Fruit fly (Drosophila melanogaster): ENCODE data around the gene Oli.

Gene Oli

DNA sequence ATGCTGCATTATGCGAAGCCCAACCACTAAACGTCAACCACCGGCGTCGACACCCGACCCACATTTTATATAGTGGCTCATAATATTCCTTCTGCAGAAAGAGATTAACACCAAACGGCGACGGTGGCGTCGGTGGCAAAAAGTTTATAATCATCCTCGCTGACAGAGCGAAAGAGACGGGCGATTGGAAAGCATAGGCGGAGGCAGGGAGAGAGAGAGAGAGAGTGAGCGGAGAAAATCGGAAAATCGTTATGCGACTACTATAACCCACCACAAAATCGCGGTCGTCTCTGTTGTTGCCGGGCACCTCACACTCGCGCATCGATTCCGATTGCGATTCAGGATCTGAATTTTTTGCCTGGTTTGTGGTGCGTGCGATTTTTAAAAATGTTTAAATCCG, at the start of gene Oli:
Gene Oli (plus strand): TSS at position 70 of the 400 bp plus-strand sequence.
- TF ChIP-seq CG34367 (tag; optimal IDR thresholded peaks at IDR 0.05) (no peak), CG15710 (tag; optimal IDR thresholded peaks at IDR 0.05) (no peak), CG13204 (GFP tag; optimal IDR thresholded peaks at IDR 0.05) (no peak), CG12605 (GFP tag; IDR thresholded peaks at IDR 0.05) (no peak), CG10348 (GFP tag; IDR thresholded peaks at IDR 0.05) (no peak), Pif1A (GFP tag; optimal IDR thresholded peaks at IDR 0.05) (no peak), CG8301 (tag; optimal IDR thresholded peaks at IDR 0.05) (no peak), CG14655 (GFP tag; optimal IDR thresholded peaks at IDR 0.05) (no peak), fd96Ca (GFP tag; IDR thresholded peaks at IDR 0.05) (no peak), Snoo (tag; optimal IDR thresholded peaks at IDR 0.05) (no peak), CG8159 (tag; optimal IDR thresholded peaks at IDR 0.05) (no peak), CG17806 (tag; optimal IDR thresholded peaks at IDR 0.05) (no peak), Pif1B (GFP tag; optimal IDR thresholded peaks at IDR 0.05) (no peak), Ets98B (GFP tag; IDR thresholded peaks at IDR 0.05) (no peak), D1 (tag; optimal IDR thresholded peaks at IDR 0.05) (no peak), EcR (GFP tag; optimal IDR thresholded peaks at IDR 0.05) (no peak), rn (GFP tag; IDR thresholded peaks at IDR 0.05) (no peak), CG32121 (GFP tag; IDR thresholded peaks at IDR 0.05) (no peak), gl (tag; optimal IDR thresholded peaks at IDR 0.05) (no peak)

DNA sequence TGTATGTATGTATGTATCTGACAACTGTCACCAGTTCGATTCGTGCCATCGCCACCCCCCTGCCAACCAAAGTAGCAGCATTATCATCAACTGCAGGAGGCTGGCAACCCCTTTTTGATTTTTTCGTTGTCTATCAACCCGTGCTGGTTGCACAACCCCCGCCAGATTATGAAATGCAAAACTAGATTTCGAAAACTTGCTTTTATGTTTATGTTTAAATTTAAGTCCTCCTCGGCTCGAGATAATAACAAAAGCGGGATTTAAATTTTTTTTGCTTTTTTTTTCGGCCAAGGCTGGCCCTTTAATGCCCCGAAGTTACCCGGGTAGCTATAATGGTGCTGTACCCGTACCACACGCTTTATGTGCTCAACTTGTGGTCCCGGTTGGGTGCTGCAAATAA, 47.9 kb upstream of the Oli start:
- no peak for TF ChIP-seq gl (tag; optimal IDR thresholded peaks at IDR 0.05)
- no peak for TF ChIP-seq fd96Ca (GFP tag; IDR thresholded peaks at IDR 0.05)
- no peak for TF ChIP-seq Ets98B (GFP tag; IDR thresholded peaks at IDR 0.05)
- no peak for TF ChIP-seq CG13204 (GFP tag; optimal IDR thresholded peaks at IDR 0.05)
- TF ChIP-seq CG8301 (tag; optimal IDR thresholded peaks at IDR 0.05) = no peak
- no peak for TF ChIP-seq CG32121 (GFP tag; IDR thresholded peaks at IDR 0.05)
- no peak for TF ChIP-seq CG8159 (tag; optimal IDR thresholded peaks at IDR 0.05)
- TF ChIP-seq Pif1B (GFP tag; optimal IDR thresholded peaks at IDR 0.05) = no peak
- no peak for TF ChIP-seq CG15710 (tag; optimal IDR thresholded peaks at IDR 0.05)
- no peak for TF ChIP-seq CG4496 (GFP tag; IDR thresholded peaks at IDR 0.05)
- no peak for TF ChIP-seq Snoo (tag; optimal IDR thresholded peaks at IDR 0.05)
- TF ChIP-seq rn (GFP tag; IDR thresholded peaks at IDR 0.05) = no peak
- no peak for TF ChIP-seq Pif1A (GFP tag; optimal IDR thresholded peaks at IDR 0.05)
- TF ChIP-seq CG9948 (tag; optimal IDR thresholded peaks at IDR 0.05) = no peak
- TF ChIP-seq EcR (GFP tag; optimal IDR thresholded peaks at IDR 0.05) = no peak
- TF ChIP-seq CG14655 (GFP tag; optimal IDR thresholded peaks at IDR 0.05) = no peak
- no peak for TF ChIP-seq CG12605 (GFP tag; IDR thresholded peaks at IDR 0.05)
- no peak for TF ChIP-seq D1 (tag; optimal IDR thresholded peaks at IDR 0.05)
- no peak for TF ChIP-seq CG17806 (tag; optimal IDR thresholded peaks at IDR 0.05)

DNA sequence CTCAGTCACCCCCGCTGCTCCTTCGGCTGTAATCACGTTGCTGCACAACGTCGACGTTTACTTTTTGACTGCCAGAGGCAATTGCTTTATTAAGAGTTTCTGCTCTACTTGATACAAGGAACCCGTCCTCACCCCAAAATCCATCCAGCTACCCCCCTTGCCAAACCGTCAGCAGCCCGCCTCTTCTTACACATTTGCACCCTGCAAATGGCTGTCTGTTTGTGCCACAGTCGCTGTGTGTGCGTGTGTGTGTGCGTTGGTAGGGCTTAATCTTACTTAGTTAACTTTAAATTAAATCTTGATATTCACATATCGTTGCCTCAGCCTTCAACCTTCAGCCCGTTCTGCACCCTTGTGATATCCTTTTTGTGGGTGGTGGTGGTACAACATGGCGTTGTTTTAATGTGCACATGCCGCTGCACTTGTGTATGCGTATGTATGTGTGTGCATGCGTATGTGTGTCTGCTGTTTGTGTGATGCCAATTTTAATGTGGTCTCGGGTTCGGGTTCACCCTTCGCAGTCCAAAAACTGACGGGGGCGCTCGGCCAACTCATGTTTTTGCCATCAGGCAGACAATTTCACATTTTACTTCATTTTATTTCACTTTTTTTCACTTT, 46.2 kb upstream of the Oli start:
- TF ChIP-seq EcR (GFP tag; optimal IDR thresholded peaks at IDR 0.05) (no peak), fd96Ca (GFP tag; IDR thresholded peaks at IDR 0.05) (no peak), CG8159 (tag; optimal IDR thresholded peaks at IDR 0.05) (no peak), CG4496 (GFP tag; IDR thresholded peaks at IDR 0.05) (no peak), D1 (tag; optimal IDR thresholded peaks at IDR 0.05) (no peak)

DNA sequence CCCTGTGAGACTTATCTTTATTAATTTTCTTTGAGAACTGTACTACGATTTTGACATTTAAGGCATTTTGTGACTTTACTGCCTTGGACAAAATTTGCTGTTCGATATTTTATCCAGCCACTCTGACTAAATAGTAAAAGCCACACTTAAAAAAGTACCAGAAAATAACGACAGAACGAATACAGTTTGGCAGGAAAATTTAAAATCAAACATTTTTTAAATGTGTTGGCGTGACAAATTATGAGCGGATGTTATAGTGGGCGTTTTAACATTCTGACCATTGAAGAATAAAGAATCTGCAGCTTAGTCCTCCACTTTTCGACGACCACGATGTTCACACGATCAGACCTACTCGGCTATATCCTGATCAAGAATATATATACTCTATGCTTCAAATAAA, 33.3 kb upstream of the Oli start, which contains the start of gene CG7094:
Gene CG7094 (minus strand): TSS at position 101 of the 400 bp plus-strand sequence.
- TF ChIP-seq CG34367 (tag; optimal IDR thresholded peaks at IDR 0.05) = no peak
- no peak for TF ChIP-seq CG8301 (tag; optimal IDR thresholded peaks at IDR 0.05)
- TF ChIP-seq CG13204 (GFP tag; optimal IDR thresholded peaks at IDR 0.05) = no peak
- no peak for TF ChIP-seq CG8159 (tag; optimal IDR thresholded peaks at IDR 0.05)
- no peak for TF ChIP-seq D1 (tag; optimal IDR thresholded peaks at IDR 0.05)
- TF ChIP-seq gl (tag; optimal IDR thresholded peaks at IDR 0.05) = no peak
- TF ChIP-seq CG17806 (tag; optimal IDR thresholded peaks at IDR 0.05) = no peak
- no peak for TF ChIP-seq CG12605 (GFP tag; IDR thresholded peaks at IDR 0.05)
- TF ChIP-seq CG9948 (tag; optimal IDR thresholded peaks at IDR 0.05) = no peak
- no peak for TF ChIP-seq CG15710 (tag; optimal IDR thresholded peaks at IDR 0.05)
- no peak for TF ChIP-seq rn (GFP tag; IDR thresholded peaks at IDR 0.05)
- no peak for TF ChIP-seq CG14655 (GFP tag; optimal IDR thresholded peaks at IDR 0.05)
- TF ChIP-seq Pif1A (GFP tag; optimal IDR thresholded peaks at IDR 0.05) = no peak
- no peak for TF ChIP-seq Pif1B (GFP tag; optimal IDR thresholded peaks at IDR 0.05)
- no peak for TF ChIP-seq fd96Ca (GFP tag; IDR thresholded peaks at IDR 0.05)
- no peak for TF ChIP-seq CG10348 (GFP tag; IDR thresholded peaks at IDR 0.05)
- TF ChIP-seq CG32121 (GFP tag; IDR thresholded peaks at IDR 0.05) = no peak
- no peak for TF ChIP-seq Ets98B (GFP tag; IDR thresholded peaks at IDR 0.05)

DNA sequence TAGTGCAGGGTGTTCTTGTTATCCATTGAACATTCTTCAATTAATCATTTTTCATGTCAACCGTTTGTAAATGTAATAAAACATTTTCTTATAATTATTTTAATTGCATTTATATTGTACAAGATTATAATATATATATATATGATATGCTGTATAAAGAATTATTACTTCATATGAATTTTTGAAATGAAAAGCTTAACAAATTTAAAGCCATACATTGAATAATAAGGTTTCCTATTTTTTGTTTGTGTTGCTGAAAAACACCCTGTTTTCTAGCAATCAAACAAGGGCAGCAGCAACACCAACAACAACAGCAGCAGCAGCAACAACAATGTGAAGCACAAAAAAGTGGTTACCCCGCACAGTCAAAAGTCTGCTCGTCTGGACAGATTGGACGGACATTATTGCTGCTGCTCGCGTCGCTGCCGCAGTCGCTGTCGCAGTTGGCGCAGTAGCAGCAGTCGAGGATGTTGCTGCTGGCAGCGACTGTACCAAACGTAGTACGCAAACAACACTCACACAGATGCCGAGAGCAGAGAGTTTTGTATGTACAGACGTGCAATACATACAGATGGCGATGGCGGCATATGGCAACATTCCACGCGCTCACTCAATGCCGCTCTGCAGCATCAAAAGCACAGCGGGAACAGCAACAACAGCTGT, 30.7 kb upstream of the Oli start:
- TF ChIP-seq Pif1B (GFP tag; optimal IDR thresholded peaks at IDR 0.05) = no peak
- no peak for TF ChIP-seq EcR (GFP tag; optimal IDR thresholded peaks at IDR 0.05)
- TF ChIP-seq CG8301 (tag; optimal IDR thresholded peaks at IDR 0.05) = peak; percentile 3
- TF ChIP-seq CG14655 (GFP tag; optimal IDR thresholded peaks at IDR 0.05) = peak; percentile 27
- TF ChIP-seq CG15710 (tag; optimal IDR thresholded peaks at IDR 0.05) = peak; percentile 56
- peak; percentile 63 for TF ChIP-seq CG8159 (tag; optimal IDR thresholded peaks at IDR 0.05)
- TF ChIP-seq gl (tag; optimal IDR thresholded peaks at IDR 0.05) = no peak

DNA sequence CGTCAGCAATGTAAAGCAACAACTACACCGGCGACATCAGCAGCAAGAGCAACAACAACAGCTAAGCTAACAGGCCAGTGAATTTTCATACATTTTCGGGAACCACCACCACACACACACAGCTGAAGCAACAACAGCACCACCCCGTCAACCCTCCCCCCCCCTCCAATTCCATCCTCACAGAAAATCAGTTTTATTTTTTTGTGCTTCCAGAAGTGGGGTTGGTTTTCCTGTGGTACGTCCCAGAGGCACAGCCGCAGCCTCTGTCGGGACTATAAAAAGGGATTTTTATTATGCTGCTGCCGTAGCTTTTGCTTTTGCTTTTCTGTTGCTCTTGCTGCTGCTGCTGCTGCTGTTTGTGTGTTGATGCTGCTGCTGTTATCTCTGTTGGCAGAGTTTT, 29.7 kb upstream of the Oli start:
- no peak for TF ChIP-seq D1 (tag; optimal IDR thresholded peaks at IDR 0.05)
- TF ChIP-seq CG10348 (GFP tag; IDR thresholded peaks at IDR 0.05) = no peak
- no peak for TF ChIP-seq rn (GFP tag; IDR thresholded peaks at IDR 0.05)
